Fruit fly (Drosophila melanogaster) whole organism: ENCODE data around the gene spz.

Experiments
- CG8478 ChIP-seq: fragments of >200 bp; optimal IDR thresholded peaks from 2 replicates; lab custom pipeline; 2018; ENCODE audit warnings: inconsistent platforms
- Dll ChIP-seq: fragments of >200 bp; optimal IDR thresholded peaks from 2 replicates; lab custom pipeline; 2017
- EcR ChIP-seq, 2 experiments: fragments of >200 bp; optimal IDR thresholded peaks; 2 replicates each; lab custom pipeline; 2017; ENCODE audit warnings: missing biosample characterization in 2 of 2, missing genetic modification characterization in 2 of 2, missing genetic modification reagents in 2 of 2
- pan ChIP-seq: fragments of >200 bp; optimal IDR thresholded peaks from 2 replicates; lab custom pipeline; 2017
- psq ChIP-seq: fragments of >200 bp; optimal IDR thresholded peaks from 2 replicates; lab custom pipeline; 2017
- usp ChIP-seq: fragments of >200 bp; optimal IDR thresholded peaks from 2 replicates; lab custom pipeline; 2017; ENCODE audit warnings: missing biosample characterization, missing genetic modification characterization, mixed read lengths

The spz gene

dm6 chr3R:27094233-27094632 is 24.4 kb upstream of the spz start, which contains the start of gene CG14259:
Gene CG14259, plus strand, starts transcription at chr3R:27094533.
- TF ChIP-seq usp (GFP tag; lab: Kevin White, UChicago) (no peak), Dll (no peak), EcR (GFP tag; optimal IDR thresholded peaks at IDR 0.05; lab: Kevin White, UChicago) (no peak), CG8478 (lab: Kevin White, UChicago) (no peak), pan (no peak), psq (lab: Kevin White, UChicago) (no peak)

- TF ChIP-seq usp (GFP tag; lab: Kevin White, UChicago) = no peak
- TF ChIP-seq EcR (GFP tag; optimal IDR thresholded peaks at IDR 0.05; lab: Kevin White, UChicago) = no peak
- TF ChIP-seq psq (lab: Kevin White, UChicago) = no peak
- no peak for TF ChIP-seq CG8478 (lab: Kevin White, UChicago)
- no peak for TF ChIP-seq Dll
- TF ChIP-seq pan = no peak
These were observed 23.0 kb upstream of the spz start, which contains the start of gene CG14258 for dm6 chr3R:27092843-27093242. Gene CG14258, plus strand, starts transcription at chr3R:27093143.

- no peak for TF ChIP-seq EcR (GFP tag; optimal IDR thresholded peaks at IDR 0.05; lab: Kevin White, UChicago)
These were observed 22.4 kb upstream of the spz start for dm6 chr3R:27092263-27092662.

- TF ChIP-seq psq (lab: Kevin White, UChicago) (no peak), CG8478 (lab: Kevin White, UChicago) (no peak), pan (no peak), EcR (GFP tag; optimal IDR thresholded peaks at IDR 0.05; lab: Kevin White, UChicago) (peak in 1 of 2 experiments; percentile 18), usp (GFP tag; lab: Kevin White, UChicago) (no peak), Dll (no peak)
These were observed 21.2 kb upstream of the spz start, which contains the start of gene Cpr97Eb for dm6 chr3R:27091106-27091505. Gene Cpr97Eb, minus strand, starts transcription at chr3R:27091130.

- TF ChIP-seq usp (GFP tag; lab: Kevin White, UChicago) (no peak), pan (no peak), psq (lab: Kevin White, UChicago) (no peak), EcR (GFP tag; optimal IDR thresholded peaks at IDR 0.05; lab: Kevin White, UChicago) (no peak), Dll (no peak), CG8478 (lab: Kevin White, UChicago) (no peak)
These were observed 17.7 kb upstream of the spz start, which contains the start of gene Cpr97Ea for dm6 chr3R:27087549-27087948. Gene Cpr97Ea, minus strand, starts transcription at chr3R:27087778.

dm6 chr3R:27084528-27085052 is 14.7 kb upstream of the spz start:
- TF ChIP-seq EcR (GFP tag; optimal IDR thresholded peaks at IDR 0.05; lab: Kevin White, UChicago) (no peak), psq (lab: Kevin White, UChicago) (no peak), Dll (no peak), pan (no peak), CG8478 (lab: Kevin White, UChicago) (no peak), usp (GFP tag; lab: Kevin White, UChicago) (no peak)

dm6 chr3R:27082752-27083151 is 12.9 kb upstream of the spz start:
- TF ChIP-seq usp (GFP tag; lab: Kevin White, UChicago) (no peak), pan (no peak), EcR (GFP tag; optimal IDR thresholded peaks at IDR 0.05; lab: Kevin White, UChicago) (no peak), psq (lab: Kevin White, UChicago) (no peak), Dll (no peak), CG8478 (lab: Kevin White, UChicago) (no peak)

- TF ChIP-seq usp (GFP tag; lab: Kevin White, UChicago) (no peak), EcR (GFP tag; optimal IDR thresholded peaks at IDR 0.05; lab: Kevin White, UChicago) (no peak), psq (lab: Kevin White, UChicago) (no peak), Dll (no peak), pan (no peak), CG8478 (lab: Kevin White, UChicago) (no peak)
These were observed 6.7 kb upstream of the spz start for dm6 chr3R:27076618-27077017.

dm6 chr3R:27075694-27076093 is 5.8 kb upstream of the spz start, which contains the start of gene CG14257:
Gene CG14257, plus strand, starts transcription at chr3R:27075870.
- no peak for TF ChIP-seq usp (GFP tag; lab: Kevin White, UChicago)
- TF ChIP-seq Dll = no peak
- no peak for TF ChIP-seq EcR (GFP tag; optimal IDR thresholded peaks at IDR 0.05; lab: Kevin White, UChicago)
- TF ChIP-seq psq (lab: Kevin White, UChicago) = no peak
- no peak for TF ChIP-seq CG8478 (lab: Kevin White, UChicago)
- TF ChIP-seq pan = no peak

- no peak for TF ChIP-seq Dll
- no peak for TF ChIP-seq psq (lab: Kevin White, UChicago)
- no peak for TF ChIP-seq EcR (GFP tag; optimal IDR thresholded peaks at IDR 0.05; lab: Kevin White, UChicago)
- TF ChIP-seq usp (GFP tag; lab: Kevin White, UChicago) = no peak
- TF ChIP-seq CG8478 (lab: Kevin White, UChicago) = no peak
- TF ChIP-seq pan = no peak
These were observed 1.1 kb upstream of the spz start for dm6 chr3R:27070906-27071498.

- no peak for TF ChIP-seq EcR (GFP tag; optimal IDR thresholded peaks at IDR 0.05; lab: Kevin White, UChicago)
- TF ChIP-seq usp (GFP tag; lab: Kevin White, UChicago) = no peak
- no peak for TF ChIP-seq psq (lab: Kevin White, UChicago)
These were observed 669 bp downstream of the spz start for dm6 chr3R:27069201-27069600.

- no peak for TF ChIP-seq EcR (GFP tag; optimal IDR thresholded peaks at IDR 0.05; lab: Kevin White, UChicago)
- no peak for TF ChIP-seq pan
- TF ChIP-seq CG8478 (lab: Kevin White, UChicago) = no peak
- TF ChIP-seq psq (lab: Kevin White, UChicago) = no peak
- no peak for TF ChIP-seq Dll
- TF ChIP-seq usp (GFP tag; lab: Kevin White, UChicago) = no peak
These were observed 2.5 kb downstream of the spz start for dm6 chr3R:27067362-27067761.
